Worm (Caenorhabditis elegans) whole organism, young adult: ENCODE data around the gene F09E10.5.

Experiments
- B0261.1 ChIP-seq: sonication (generic microtip); optimal IDR thresholded peaks from 2 replicates; lab custom pipeline; 2016; ENCODE audit warnings: mild to moderate bottlenecking, missing genetic modification characterization, moderate library complexity, missing compliant biosample characterization
- C06A6.2 ChIP-seq: fragments of 200-800 bp; sonication (Bioruptor generic); conservative IDR thresholded peaks from 2 replicates; pipeline ENCODE4 v1.3.6; 2022; ENCODE audit warnings: missing genetic modification characterization, missing compliant biosample characterization
- D2030.7 ChIP-seq: fragments of 200-800 bp; sonication (Bioruptor generic); IDR thresholded peaks from 2 replicates; pipeline ENCODE4 v1.3.6; 2022; ENCODE audit warnings: missing genetic modification reagents, missing genetic modification characterization, missing compliant biosample characterization
- F23B12.7 ChIP-seq: sonication (generic microtip); optimal IDR thresholded peaks from 2 replicates; lab custom pipeline; 2017; ENCODE audit warnings: missing genetic modification characterization, mild to moderate bottlenecking, missing compliant biosample characterization, antibody characterized with exemption, moderate library complexity; ENCODE audit not compliant: insufficient read depth
- F49E8.2 ChIP-seq: sonication (generic microtip); optimal IDR thresholded peaks from 3 replicates; lab custom pipeline; 2017; ENCODE audit warnings: missing genetic modification characterization, mild to moderate bottlenecking, missing compliant biosample characterization, antibody characterized with exemption, moderate library complexity; ENCODE audit not compliant: insufficient read depth
- F57C9.4 ChIP-seq: sonication (generic microtip); optimal IDR thresholded peaks from 2 replicates; lab custom pipeline; 2017; ENCODE audit warnings: mild to moderate bottlenecking, missing genetic modification characterization, missing compliant biosample characterization
- K12H6.12 ChIP-seq: fragments of 200-800 bp; sonication (Bioruptor generic); optimal IDR thresholded peaks from 2 replicates; lab custom pipeline; 2018; ENCODE audit warnings: mild to moderate bottlenecking, missing genetic modification characterization, missing compliant biosample characterization
- Y67H2A.10 ChIP-seq: fragments of 200-800 bp; sonication (Bioruptor generic); conservative IDR thresholded peaks from 2 replicates; pipeline ENCODE4 v1.3.6; 2022; ENCODE audit warnings: missing genetic modification reagents, missing genetic modification characterization, missing compliant biosample characterization
- akir-1 ChIP-seq: fragments of 200-800 bp; sonication (Bioruptor generic); optimal IDR thresholded peaks from 2 replicates; lab custom pipeline; 2018; ENCODE audit warnings: mild to moderate bottlenecking, missing genetic modification characterization, moderate library complexity, missing compliant biosample characterization
- aptf-2 ChIP-seq: fragments of 200-800 bp; sonication (Bioruptor generic); conservative IDR thresholded peaks from 2 replicates; pipeline ENCODE4 v1.3.6; 2022; ENCODE audit warnings: missing genetic modification reagents, missing genetic modification characterization, missing compliant biosample characterization
- aptf-3 ChIP-seq: fragments of 200-800 bp; sonication (Bioruptor generic); IDR thresholded peaks from 2 replicates; pipeline ENCODE4 v1.3.6; 2022; ENCODE audit warnings: missing genetic modification characterization, missing compliant biosample characterization
- atf-7 ChIP-seq: sonication (generic microtip); optimal IDR thresholded peaks from 2 replicates; lab custom pipeline; 2017; ENCODE audit warnings: mild to moderate bottlenecking, missing genetic modification characterization, missing compliant biosample characterization
- athp-1 ChIP-seq: sonication (generic microtip); optimal IDR thresholded peaks from 2 replicates; lab custom pipeline; 2017; ENCODE audit warnings: mild to moderate bottlenecking, missing genetic modification characterization, missing compliant biosample characterization
- ccch-3 ChIP-seq: fragments of 200-800 bp; sonication (Bioruptor generic); optimal IDR thresholded peaks from 2 replicates; lab custom pipeline; 2018; ENCODE audit warnings: mild to moderate bottlenecking, missing genetic modification characterization, missing compliant biosample characterization
- cebp-2 ChIP-seq: fragments of 200-800 bp; sonication (Bioruptor generic); IDR thresholded peaks from 2 replicates; pipeline ENCODE4 v1.3.6; 2022; ENCODE audit warnings: missing genetic modification characterization, missing compliant biosample characterization
- ceh-100 ChIP-seq: fragments of 200-800 bp; sonication (Bioruptor generic); IDR thresholded peaks from 2 replicates; pipeline ENCODE4 v1.3.6; 2022; ENCODE audit warnings: missing genetic modification reagents, missing genetic modification characterization, missing compliant biosample characterization
- ceh-40 ChIP-seq: fragments of 200-800 bp; sonication (Bioruptor generic); IDR thresholded peaks from 2 replicates; pipeline ENCODE4 v1.3.6; 2022; ENCODE audit warnings: missing genetic modification characterization, missing compliant biosample characterization
- ceh-58 ChIP-seq: fragments of 200-800 bp; sonication (Bioruptor generic); IDR thresholded peaks from 2 replicates; pipeline ENCODE4 v1.3.6; 2022; ENCODE audit warnings: missing genetic modification characterization, missing compliant biosample characterization
- chd-7 ChIP-seq: sonication (generic microtip); optimal IDR thresholded peaks from 2 replicates; lab custom pipeline; 2016; ENCODE audit warnings: mild to moderate bottlenecking, missing genetic modification characterization, moderate library complexity, missing compliant biosample characterization
- dox-1 ChIP-seq: fragments of 200-800 bp; sonication (Bioruptor generic); IDR thresholded peaks from 2 replicates; pipeline ENCODE4 v1.3.6; 2022; ENCODE audit warnings: missing genetic modification reagents, missing genetic modification characterization, missing compliant biosample characterization
- efl-1 ChIP-seq: fragments of 150-350 bp; optimal IDR thresholded peaks from 2 replicates; lab custom pipeline; 2014; ENCODE audit warnings: missing biosample characterization, missing genetic modification reagents, missing genetic modification characterization
- egl-18 ChIP-seq: fragments of 200-800 bp; sonication (Bioruptor generic); IDR thresholded peaks from 2 replicates; pipeline ENCODE4 v1.3.6; 2022; ENCODE audit warnings: missing genetic modification reagents, missing genetic modification characterization, missing compliant biosample characterization
- egrh-3 ChIP-seq: fragments of 200-800 bp; sonication (Bioruptor generic); IDR thresholded peaks from 2 replicates; pipeline ENCODE4 v1.3.6; 2022; ENCODE audit warnings: missing genetic modification reagents, missing genetic modification characterization, missing compliant biosample characterization
- ets-4 ChIP-seq: fragments of 200-800 bp; sonication (Bioruptor generic); optimal IDR thresholded peaks from 2 replicates; lab custom pipeline; 2018; ENCODE audit warnings: mild to moderate bottlenecking, missing genetic modification characterization, missing compliant biosample characterization
- gei-17 ChIP-seq: fragments of 200-800 bp; sonication (Bioruptor generic); optimal IDR thresholded peaks from 2 replicates; lab custom pipeline; 2018; ENCODE audit warnings: mild to moderate bottlenecking, missing genetic modification characterization, missing compliant biosample characterization
- hmg-1.2 ChIP-seq: fragments of 200-800 bp; sonication (Bioruptor generic); IDR thresholded peaks from 2 replicates; pipeline ENCODE4 v1.3.6; 2022; ENCODE audit warnings: missing genetic modification reagents, missing genetic modification characterization, missing compliant biosample characterization
- hrde-1 ChIP-seq: sonication (generic microtip); optimal IDR thresholded peaks from 2 replicates; lab custom pipeline; 2016; ENCODE audit warnings: missing genetic modification characterization, mild to moderate bottlenecking, missing compliant biosample characterization, moderate library complexity, missing genotype, missing genetic modification reagents, borderline replicate concordance
- lag-1 ChIP-seq: fragments of 200-800 bp; sonication (Bioruptor generic); IDR thresholded peaks from 2 replicates; pipeline ENCODE4 v1.3.6; 2022; ENCODE audit warnings: missing genetic modification reagents, missing genetic modification characterization, missing compliant biosample characterization
- let-526 ChIP-seq: fragments of 200-800 bp; sonication (Bioruptor generic); IDR thresholded peaks from 2 replicates; pipeline ENCODE4 v1.3.6; 2022; ENCODE audit warnings: missing genetic modification reagents, missing genetic modification characterization, missing compliant biosample characterization
- lin-35 ChIP-seq, 3 experiments: fragments of 150-350 bp in 2 of 3; sonication (generic microtip) in 1 of 3; optimal IDR thresholded peaks; 2 replicates each; lab custom pipeline; 2014 to 2018; ENCODE audit warnings: missing biosample characterization in 3 of 3, missing genetic modification characterization in 3 of 3, missing genetic modification reagents in 3 of 3
- lir-1 ChIP-seq: fragments of 200-800 bp; sonication (Bioruptor generic); conservative IDR thresholded peaks from 2 replicates; pipeline ENCODE4 v1.3.6; 2022; ENCODE audit warnings: missing genetic modification reagents, missing genetic modification characterization, missing compliant biosample characterization
- madf-3 ChIP-seq: fragments of 200-800 bp; sonication (Bioruptor generic); IDR thresholded peaks from 2 replicates; pipeline ENCODE4 v1.3.6; 2022; ENCODE audit warnings: missing genetic modification reagents, missing genetic modification characterization, missing compliant biosample characterization
- madf-6 ChIP-seq: fragments of 200-800 bp; sonication (Bioruptor generic); IDR thresholded peaks from 2 replicates; pipeline ENCODE4 v1.3.6; 2022; ENCODE audit warnings: missing genetic modification reagents, missing genetic modification characterization, missing compliant biosample characterization
- nfya-1 ChIP-seq: sonication (generic microtip); optimal IDR thresholded peaks from 2 replicates; lab custom pipeline; 2017; ENCODE audit warnings: antibody characterized with exemption, missing compliant biosample characterization, missing genetic modification characterization, borderline replicate concordance; ENCODE audit not compliant: insufficient read depth
- nhr-80 ChIP-seq: sonication (generic microtip); optimal IDR thresholded peaks from 2 replicates; lab custom pipeline; 2016; ENCODE audit warnings: missing genetic modification characterization, missing compliant biosample characterization
- pha-4 ChIP-seq: fragments of 150-350 bp; sonication (generic microtip); optimal IDR thresholded peaks from 2 replicates; lab custom pipeline; 2014; ENCODE audit warnings: missing biosample characterization, missing genetic modification reagents, missing genetic modification characterization
- rcor-1 ChIP-seq: fragments of 200-800 bp; sonication (Bioruptor generic); IDR thresholded peaks from 2 replicates; pipeline ENCODE4 v1.3.6; 2022; ENCODE audit warnings: missing genetic modification reagents, missing genetic modification characterization, missing compliant biosample characterization
- snpc-1.1 ChIP-seq: sonication (generic microtip); optimal IDR thresholded peaks from 2 replicates; lab custom pipeline; 2017; ENCODE audit warnings: missing genetic modification characterization, mild to moderate bottlenecking, missing compliant biosample characterization, antibody characterized with exemption, moderate library complexity, missing genotype, missing genetic modification reagents; ENCODE audit not compliant: insufficient read depth
- sptf-2 ChIP-seq: fragments of 200-800 bp; sonication (Bioruptor generic); optimal IDR thresholded peaks from 2 replicates; lab custom pipeline; 2018; ENCODE audit warnings: mild to moderate bottlenecking, missing genetic modification characterization, missing compliant biosample characterization
- tbp1 ChIP-seq: fragments of 200-800 bp; sonication (Bioruptor generic); optimal IDR thresholded peaks from 2 replicates; lab custom pipeline; 2018; ENCODE audit warnings: mild to moderate bottlenecking, missing genetic modification characterization, missing compliant biosample characterization
- tbx-9 ChIP-seq: sonication (generic microtip); optimal IDR thresholded peaks from 2 replicates; lab custom pipeline; 2016; ENCODE audit warnings: borderline replicate concordance, missing genetic modification characterization, inconsistent platforms, missing compliant biosample characterization
- unc-130 ChIP-seq: sonication (generic microtip); optimal IDR thresholded peaks from 2 replicates; lab custom pipeline; 2016; ENCODE audit warnings: missing genetic modification reagents, missing genetic modification characterization, missing compliant biosample characterization
- zfh-2 ChIP-seq: fragments of 200-800 bp; sonication (Bioruptor generic); conservative IDR thresholded peaks from 2 replicates; pipeline ENCODE4 v1.3.6; 2022; ENCODE audit warnings: missing genetic modification reagents, missing genetic modification characterization, missing compliant biosample characterization
- zim-3 ChIP-seq: sonication (generic microtip); optimal IDR thresholded peaks from 2 replicates; lab custom pipeline; 2017; ENCODE audit warnings: mild to moderate bottlenecking, missing genetic modification characterization, moderate library complexity, missing compliant biosample characterization
- ztf-18 ChIP-seq: sonication (generic microtip); optimal IDR thresholded peaks from 2 replicates; lab custom pipeline; 2016; ENCODE audit warnings: missing genotype, mild to moderate bottlenecking, missing genetic modification characterization, missing compliant biosample characterization
- ztf-22 ChIP-seq: fragments of 200-800 bp; sonication (Bioruptor generic); optimal IDR thresholded peaks from 2 replicates; lab custom pipeline; 2018; ENCODE audit warnings: mild to moderate bottlenecking, missing genetic modification characterization, moderate library complexity, missing compliant biosample characterization
- ztf-26 ChIP-seq: sonication (generic microtip); optimal IDR thresholded peaks from 2 replicates; lab custom pipeline; 2017; ENCODE audit warnings: missing genetic modification characterization, missing compliant biosample characterization
- ztf-3 ChIP-seq: fragments of 200-800 bp; sonication (Bioruptor generic); optimal IDR thresholded peaks from 2 replicates; lab custom pipeline; 2018; ENCODE audit warnings: mild to moderate bottlenecking, missing genetic modification characterization, missing compliant biosample characterization

Gene F09E10.5

ce11 chrX:1454385-1454784, 39.8 kb downstream of the F09E10.5 start (continued):
- peak; percentile 86 for TF ChIP-seq chd-7 (tag; lab: Kevin White, UChicago)
- 0 out of 2 replicates have a peak, but pooled peaks have one; percentile 28 for TF ChIP-seq madf-6
- TF ChIP-seq akir-1 (GFP tag; lab: Kevin White, UChicago), result no peak
- peak; percentile 92 for TF ChIP-seq hmg-1.2 (GFP tag; lab: Robert Waterston, UW)
- TF ChIP-seq aptf-3 (GFP tag; lab: Robert Waterston, UW), result no peak
- TF ChIP-seq sptf-2, result no peak
- TF ChIP-seq tbx-9, result no peak
- TF ChIP-seq ztf-26, result peak; percentile 92
- peak; percentile 55 for TF ChIP-seq pha-4
- no peak for TF ChIP-seq aptf-2 (GFP tag; lab: Robert Waterston, UW)
- 0 out of 2 replicates have a peak, but pooled peaks have one; percentile 40 for TF ChIP-seq madf-3 (GFP tag; lab: Robert Waterston, UW)
- no peak for TF ChIP-seq unc-130 (GFP tag; lab: Kevin White, UChicago)
- TF ChIP-seq lir-1 (GFP tag; lab: Robert Waterston, UW), result peak; percentile 50
- peak; percentile 42 for TF ChIP-seq ztf-18 (tag; lab: Kevin White, UChicago)
- TF ChIP-seq F49E8.2 (tag; lab: Kevin White, UChicago), result no peak
- no peak for TF ChIP-seq Y67H2A.10 (GFP tag; lab: Robert Waterston, UW)
- peak; percentile 81 for TF ChIP-seq let-526 (GFP tag; lab: Robert Waterston, UW)
- no peak for TF ChIP-seq zim-3 (tag; lab: Kevin White, UChicago)
- TF ChIP-seq nfya-1, result no peak
- TF ChIP-seq hrde-1 (tag; lab: Kevin White, UChicago), result no peak
- TF ChIP-seq ztf-22, result peak; percentile 72
- TF ChIP-seq nhr-80 (tag; lab: Kevin White, UChicago), result peak; percentile 86
- TF ChIP-seq C06A6.2 (GFP tag; lab: Robert Waterston, UW), result peak; percentile 81
- TF ChIP-seq D2030.7 (GFP tag; lab: Robert Waterston, UW), result no peak
- peak; percentile 25; the same call in 1 of the 2 replicates for TF ChIP-seq rcor-1 (GFP tag; lab: Robert Waterston, UW)
- TF ChIP-seq K12H6.12 (tag; lab: Kevin White, UChicago), result peak; percentile 93
- peak; percentile 91 for TF ChIP-seq ets-4 (GFP tag; lab: Kevin White, UChicago)
- no peak for TF ChIP-seq F57C9.4
- TF ChIP-seq F23B12.7 (tag; lab: Kevin White, UChicago), result peak; percentile 33
- no peak for TF ChIP-seq snpc-1.1 (tag; lab: Kevin White, UChicago)
- peak; percentile 21 for TF ChIP-seq athp-1 (tag; lab: Kevin White, UChicago)
- no peak for TF ChIP-seq ceh-58
- no peak for TF ChIP-seq ccch-3 (GFP tag; lab: Kevin White, UChicago)
- TF ChIP-seq atf-7 (tag; lab: Kevin White, UChicago), result peak; percentile 86
- no peak for TF ChIP-seq ceh-100 (GFP tag; lab: Robert Waterston, UW)
- peak; percentile 100 for TF ChIP-seq zfh-2 (GFP tag; lab: Robert Waterston, UW)
- TF ChIP-seq lin-35 (GFP tag; optimal IDR thresholded peaks at IDR 0.05; lab: Kevin White, UChicago), result peak in 1 of 3 experiments; percentile 69
- peak; percentile 60 for TF ChIP-seq tbp1
- peak; percentile 84 for TF ChIP-seq gei-17 (GFP tag; lab: Kevin White, UChicago)
- no peak for TF ChIP-seq ztf-3 (GFP tag; lab: Kevin White, UChicago)
- TF ChIP-seq B0261.1, result no peak
- TF ChIP-seq dox-1 (GFP tag; lab: Robert Waterston, UW), result peak; percentile 93
- no peak for TF ChIP-seq egl-18 (GFP tag; lab: Robert Waterston, UW)
- TF ChIP-seq ceh-40, result no peak
- TF ChIP-seq egrh-3 (GFP tag; lab: Robert Waterston, UW), result peak; percentile 77
- TF ChIP-seq cebp-2, result 0 out of 2 replicates have a peak, but pooled peaks have one; percentile 47
- TF ChIP-seq lag-1 (GFP tag; lab: Robert Waterston, UW), result no peak
- no peak for TF ChIP-seq efl-1 (GFP tag; lab: Kevin White, UChicago)
